Worm (Caenorhabditis elegans) whole organism, L1 larva: ENCODE measurements around the gene nhr-4.

Experiments
- C34B4.2 ChIP-seq: sonication (generic microtip); optimal IDR thresholded peaks from 2 replicates; lab custom pipeline; 2017; ENCODE audit warnings: mild to moderate bottlenecking, missing genetic modification characterization, missing compliant biosample characterization
- ets-5 ChIP-seq: fragments of 200-800 bp; sonication (Bioruptor generic); IDR thresholded peaks from 2 replicates; pipeline ENCODE4 v1.3.6; 2022; ENCODE audit warnings: missing genetic modification characterization, missing compliant biosample characterization
- lin-15B ChIP-seq: fragments of 150-350 bp; sonication (generic microtip); optimal IDR thresholded peaks from 3 replicates; lab custom pipeline; 2014; ENCODE audit warnings: missing biosample characterization, missing genetic modification characterization
- nhr-28 ChIP-seq: fragments of 150-350 bp; optimal IDR thresholded peaks from 2 replicates; lab custom pipeline; 2014; ENCODE audit warnings: missing biosample characterization, missing genetic modification characterization
- unc-86 ChIP-seq: sonication (generic microtip); optimal IDR thresholded peaks from 2 replicates; lab custom pipeline; 2016; ENCODE audit warnings: missing genetic modification characterization, missing compliant biosample characterization
- ztf-11 ChIP-seq, 2 experiments: sonication (generic microtip); optimal IDR thresholded peaks; 2 replicates each; lab custom pipeline; 2016 to 2017; ENCODE audit warnings: missing genetic modification characterization in 2 of 2, missing biosample characterization in 1 of 2, missing compliant biosample characterization in 1 of 2

DNA sequence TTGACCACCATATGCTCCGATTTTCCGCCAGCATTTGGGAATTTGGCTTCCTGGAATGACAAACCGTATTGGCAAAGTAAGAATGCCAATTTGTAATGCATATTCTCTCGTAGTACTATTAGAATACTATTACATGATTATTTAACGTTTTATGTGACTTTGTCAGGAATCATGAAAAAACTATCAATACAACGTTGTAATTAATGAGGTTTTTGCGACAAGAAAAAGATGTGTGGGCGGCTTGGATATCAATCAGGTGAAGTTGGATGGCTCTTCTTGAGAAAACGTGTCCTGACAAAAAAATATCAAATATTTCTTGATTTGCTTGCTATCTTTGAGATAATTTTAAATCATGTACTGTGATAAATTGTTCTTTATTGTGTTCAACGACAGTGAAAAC, 31.1 kb upstream of the nhr-4 start, which contains the start of gene K07F5.7:
- TF ChIP-seq ztf-11 (tag; optimal IDR thresholded peaks at IDR 0.05; lab: Kevin White, UChicago): no peak
- no peak for TF ChIP-seq unc-86 (tag; lab: Kevin White, UChicago)
- no peak for TF ChIP-seq lin-15B
- no peak for TF ChIP-seq nhr-28 (tag; lab: Kevin White, UChicago)
- no peak for TF ChIP-seq C34B4.2 (tag; lab: Kevin White, UChicago)
- no peak for TF ChIP-seq ets-5
